Fruit fly (Drosophila melanogaster): ENCODE data around the gene brat.

DNA sequence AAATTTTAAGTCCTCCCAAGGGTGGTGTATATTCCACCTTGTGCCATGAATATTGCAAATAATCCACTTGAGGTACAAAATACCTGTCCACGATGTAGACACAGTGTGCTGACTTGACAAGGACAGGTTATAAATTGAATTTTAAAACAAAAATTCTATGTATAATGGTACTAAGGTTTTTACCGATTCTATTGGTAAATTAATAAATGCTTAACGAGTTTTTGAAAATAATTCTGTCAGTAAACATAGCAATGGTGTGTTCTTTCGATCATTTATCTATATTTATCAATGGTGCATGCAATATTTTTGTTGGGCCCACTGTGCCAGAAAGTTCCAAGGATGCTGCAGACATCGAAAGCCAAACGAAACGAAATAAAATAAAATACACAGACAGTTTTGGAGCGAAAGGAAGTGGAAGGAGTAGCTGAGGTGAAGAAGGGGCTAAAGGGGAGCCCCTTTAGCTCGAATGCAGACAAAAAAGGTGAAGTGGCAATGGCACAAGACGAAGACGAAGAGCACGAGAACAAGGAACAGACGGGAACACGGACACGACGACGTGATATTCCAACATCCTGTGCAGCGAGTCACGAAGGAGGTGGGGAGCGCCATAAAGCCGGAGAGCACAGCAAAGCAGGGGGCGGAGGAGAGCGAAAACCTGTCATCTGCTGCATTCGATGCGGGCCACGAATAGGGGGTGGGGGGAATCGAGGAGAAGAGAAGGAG is 2.5 kb downstream of the brat start:
- TF ChIP-seq D1 (tag; optimal IDR thresholded peaks at IDR 0.05): peak; percentile 89
- peak; percentile 92 for TF ChIP-seq CG17806 (tag; optimal IDR thresholded peaks at IDR 0.05)
- peak; percentile 78 for TF ChIP-seq CG14655 (GFP tag; optimal IDR thresholded peaks at IDR 0.05)
- TF ChIP-seq Ets98B (GFP tag; IDR thresholded peaks at IDR 0.05): no peak
- TF ChIP-seq fd96Ca (GFP tag; IDR thresholded peaks at IDR 0.05): no peak
- TF ChIP-seq CG4496 (GFP tag; IDR thresholded peaks at IDR 0.05): 0 out of 3 replicates have a peak, but pooled peaks have one; percentile 47
- no peak for TF ChIP-seq CG32121 (GFP tag; IDR thresholded peaks at IDR 0.05)
- peak; percentile 62 for TF ChIP-seq CG8301 (tag; optimal IDR thresholded peaks at IDR 0.05)
- TF ChIP-seq EcR (GFP tag; optimal IDR thresholded peaks at IDR 0.05): peak; percentile 92
- TF ChIP-seq CG15710 (tag; optimal IDR thresholded peaks at IDR 0.05): peak; percentile 81

Data from whole organism, pupa.